Fruit fly (Drosophila melanogaster) whole organism, adult: ENCODE data around the gene Noc3.

Experiments used
- CG11617 ChIP-seq: fragments of 200-800 bp; sonication (Bioruptor generic); optimal IDR thresholded peaks from 2 replicates; lab custom pipeline; 2017; ENCODE audit warnings: mild to moderate bottlenecking, missing biosample characterization, missing genetic modification reagents, missing genetic modification characterization
- CG12768 ChIP-seq: fragments of 200-800 bp; sonication (Bioruptor generic); optimal IDR thresholded peaks from 2 replicates; lab custom pipeline; 2017; ENCODE audit warnings: missing biosample characterization, missing genetic modification characterization, mild to moderate bottlenecking, moderate library complexity, missing genetic modification reagents
- CG5204 ChIP-seq: fragments of 200-800 bp; sonication (Bioruptor generic); optimal IDR thresholded peaks from 2 replicates; lab custom pipeline; 2016; ENCODE audit warnings: missing biosample characterization, missing genetic modification characterization
- CG7045 ChIP-seq: fragments of 200-800 bp; sonication (Bioruptor generic); optimal IDR thresholded peaks from 2 replicates; lab custom pipeline; 2017; ENCODE audit warnings: missing biosample characterization, mild to moderate bottlenecking, missing genetic modification characterization
- Clk ChIP-seq: fragments of 200-800 bp; sonication (Bioruptor generic); optimal IDR thresholded peaks from 2 replicates; lab custom pipeline; 2017; ENCODE audit warnings: missing biosample characterization, missing genetic modification characterization
- Crg-1 ChIP-seq: fragments of 200-800 bp; sonication (Bioruptor generic); optimal IDR thresholded peaks from 2 replicates; lab custom pipeline; 2016; ENCODE audit warnings: missing biosample characterization, missing genetic modification characterization
- kay ChIP-seq: fragments of 200-800 bp; sonication (Bioruptor generic); peaks from one replicate; lab custom pipeline; 2016; ENCODE audit warnings: missing biosample characterization, missing genetic modification characterization, borderline replicate concordance
- pad ChIP-seq: fragments of 200-800 bp; sonication (Bioruptor generic); optimal IDR thresholded peaks from 3 replicates; lab custom pipeline; 2017; ENCODE audit warnings: missing biosample characterization, missing genetic modification characterization, mild to moderate bottlenecking, moderate library complexity, missing genetic modification reagents
- toe ChIP-seq: fragments of 200-800 bp; sonication (Bioruptor generic); optimal IDR thresholded peaks from 2 replicates; lab custom pipeline; 2016; ENCODE audit warnings: missing biosample characterization, missing genetic modification characterization

- TF ChIP-seq CG7045 (GFP tag; lab: Kevin White, UChicago) (no peak), kay (GFP tag; lab: Kevin White, UChicago) (no peak), pad (GFP tag; lab: Kevin White, UChicago) (no peak), Clk (GFP tag; lab: Kevin White, UChicago) (no peak), CG12768 (no peak), toe (GFP tag; lab: Kevin White, UChicago) (no peak), Crg-1 (GFP tag; lab: Kevin White, UChicago) (no peak), CG5204 (GFP tag; lab: Kevin White, UChicago) (no peak), CG11617 (no peak)
These were observed 22.8 kb downstream of the Noc3 start, which contains the start of gene thw for dm6 chr3R:7223972-7224464.
